Fruit fly (Drosophila melanogaster) whole organism, pupa: ENCODE results near the gene Spp.
A peak's percentile ranks its signal among the peaks of the same experiment; 100 is the strongest.

Experiments
- CG10348 ChIP-seq: fragments of 200-800 bp; sonication (Bioruptor generic); IDR thresholded peaks from 2 replicates; pipeline ENCODE4 v1.3.6; 2022; ENCODE audit warnings: missing biosample characterization, missing genetic modification characterization
- CG12605 ChIP-seq: fragments of 200-800 bp; sonication (Bioruptor generic); IDR thresholded peaks from 2 replicates; pipeline ENCODE4 v1.3.6; 2022; ENCODE audit warnings: missing biosample characterization, missing genetic modification characterization
- CG13204 ChIP-seq: fragments of 200-800 bp; sonication (Bioruptor generic); optimal IDR thresholded peaks from 2 replicates; lab custom pipeline; 2018; ENCODE audit warnings: missing biosample characterization, mild to moderate bottlenecking, missing genetic modification characterization, moderate library complexity
- CG14655 ChIP-seq: fragments of 200-800 bp; sonication (Bioruptor generic); optimal IDR thresholded peaks from 3 replicates; lab custom pipeline; 2017; ENCODE audit warnings: mild to moderate bottlenecking, missing biosample characterization, missing genetic modification reagents, missing genetic modification characterization
- CG15710 ChIP-seq: fragments of 200-800 bp; sonication (Bioruptor generic); optimal IDR thresholded peaks from 2 replicates; lab custom pipeline; 2018; ENCODE audit warnings: missing biosample characterization, mild to moderate bottlenecking, missing genetic modification characterization, moderate library complexity
- CG17806 ChIP-seq: fragments of 200-800 bp; sonication (Bioruptor generic); optimal IDR thresholded peaks from 2 replicates; lab custom pipeline; 2018; ENCODE audit warnings: missing biosample characterization, mild to moderate bottlenecking, missing genetic modification characterization, moderate library complexity
- CG32121 ChIP-seq: fragments of 200-800 bp; sonication (Bioruptor generic); IDR thresholded peaks from 2 replicates; pipeline ENCODE4 v1.3.6; 2022; ENCODE audit warnings: missing biosample characterization, missing genetic modification characterization
- CG34367 ChIP-seq: fragments of 200-800 bp; sonication (Bioruptor generic); optimal IDR thresholded peaks from 2 replicates; lab custom pipeline; 2018; ENCODE audit warnings: missing biosample characterization, mild to moderate bottlenecking, missing genetic modification characterization
- CG4496 ChIP-seq: fragments of 200-800 bp; sonication (Bioruptor generic); IDR thresholded peaks from 3 replicates; pipeline ENCODE4 v1.3.6; 2022; ENCODE audit warnings: missing biosample characterization, missing genetic modification characterization
- CG8159 ChIP-seq: fragments of 200-800 bp; sonication (Bioruptor generic); optimal IDR thresholded peaks from 3 replicates; lab custom pipeline; 2018; ENCODE audit warnings: missing biosample characterization, mild to moderate bottlenecking, missing genetic modification characterization, moderate library complexity
- CG8301 ChIP-seq: fragments of 200-800 bp; sonication (Bioruptor generic); optimal IDR thresholded peaks from 2 replicates; lab custom pipeline; 2018; ENCODE audit warnings: missing biosample characterization, mild to moderate bottlenecking, missing genetic modification characterization
- CG9948 ChIP-seq: fragments of 200-800 bp; sonication (Bioruptor generic); optimal IDR thresholded peaks from 2 replicates; lab custom pipeline; 2018; ENCODE audit warnings: missing biosample characterization, mild to moderate bottlenecking, missing genetic modification characterization, moderate library complexity
- D1 ChIP-seq: fragments of 200-800 bp; sonication (Bioruptor generic); optimal IDR thresholded peaks from 2 replicates; lab custom pipeline; 2018; ENCODE audit warnings: missing biosample characterization, mild to moderate bottlenecking, missing genetic modification characterization, moderate library complexity
- EcR ChIP-seq: fragments of 200-800 bp; sonication (Bioruptor generic); optimal IDR thresholded peaks from 3 replicates; lab custom pipeline; 2019; ENCODE audit warnings: missing biosample characterization, missing genetic modification characterization, mild to moderate bottlenecking, moderate library complexity, missing genetic modification reagents
- Ets98B ChIP-seq: fragments of 200-800 bp; sonication (Bioruptor generic); IDR thresholded peaks from 2 replicates; pipeline ENCODE4 v1.3.6; 2022; ENCODE audit warnings: missing biosample characterization, missing genetic modification characterization
- Pif1A ChIP-seq: fragments of 200-800 bp; sonication (Bioruptor generic); optimal IDR thresholded peaks from 3 replicates; lab custom pipeline; 2016; ENCODE audit warnings: missing biosample characterization, missing genetic modification characterization
- Pif1B ChIP-seq: fragments of 200-800 bp; sonication (Bioruptor generic); optimal IDR thresholded peaks from 3 replicates; lab custom pipeline; 2016; ENCODE audit warnings: missing biosample characterization, missing genetic modification characterization
- Snoo ChIP-seq: fragments of 200-800 bp; sonication (Bioruptor generic); optimal IDR thresholded peaks from 3 replicates; lab custom pipeline; 2017; ENCODE audit warnings: missing biosample characterization, mild to moderate bottlenecking, missing genetic modification characterization, inconsistent platforms
- fd96Ca ChIP-seq: fragments of 200-800 bp; sonication (Bioruptor generic); IDR thresholded peaks from 3 replicates; pipeline ENCODE4 v1.3.6; 2022; ENCODE audit warnings: missing biosample characterization, missing genetic modification characterization
- gl ChIP-seq: fragments of 200-800 bp; sonication (Bioruptor generic); optimal IDR thresholded peaks from 2 replicates; lab custom pipeline; 2018; ENCODE audit warnings: missing biosample characterization, mild to moderate bottlenecking, missing genetic modification characterization
- rn ChIP-seq: fragments of 200-800 bp; sonication (Bioruptor generic); IDR thresholded peaks from 2 replicates; pipeline ENCODE4 v1.3.6; 2022; ENCODE audit warnings: missing biosample characterization, missing genetic modification characterization

Spp gene

dm6 chr2L:498474-498821, 46.0 kb downstream of the Spp start:
- TF ChIP-seq CG32121 (GFP tag; lab: Robert Waterston, UW), result no peak
- no peak for TF ChIP-seq fd96Ca (GFP tag; lab: Robert Waterston, UW)
- TF ChIP-seq Ets98B, result no peak
- no peak for TF ChIP-seq CG8159
- no peak for TF ChIP-seq CG4496 (GFP tag; lab: Robert Waterston, UW)
- no peak for TF ChIP-seq CG9948 (tag; lab: Kevin White, UChicago)
- TF ChIP-seq gl, result no peak
- TF ChIP-seq CG14655 (GFP tag; lab: Kevin White, UChicago), result no peak
- TF ChIP-seq D1 (tag; lab: Kevin White, UChicago), result no peak
- no peak for TF ChIP-seq CG10348 (GFP tag; lab: Robert Waterston, UW)
- no peak for TF ChIP-seq Snoo (tag; lab: Kevin White, UChicago)
- no peak for TF ChIP-seq CG12605 (GFP tag; lab: Robert Waterston, UW)
- no peak for TF ChIP-seq Pif1B (GFP tag; lab: Kevin White, UChicago)
- no peak for TF ChIP-seq CG17806 (tag; lab: Kevin White, UChicago)
- TF ChIP-seq CG13204 (GFP tag; lab: Kevin White, UChicago), result no peak
- no peak for TF ChIP-seq rn (GFP tag; lab: Robert Waterston, UW)
- no peak for TF ChIP-seq CG8301
- TF ChIP-seq EcR (GFP tag; lab: Kevin White, UChicago), result no peak
- TF ChIP-seq Pif1A (GFP tag; lab: Kevin White, UChicago), result no peak

DNA sequence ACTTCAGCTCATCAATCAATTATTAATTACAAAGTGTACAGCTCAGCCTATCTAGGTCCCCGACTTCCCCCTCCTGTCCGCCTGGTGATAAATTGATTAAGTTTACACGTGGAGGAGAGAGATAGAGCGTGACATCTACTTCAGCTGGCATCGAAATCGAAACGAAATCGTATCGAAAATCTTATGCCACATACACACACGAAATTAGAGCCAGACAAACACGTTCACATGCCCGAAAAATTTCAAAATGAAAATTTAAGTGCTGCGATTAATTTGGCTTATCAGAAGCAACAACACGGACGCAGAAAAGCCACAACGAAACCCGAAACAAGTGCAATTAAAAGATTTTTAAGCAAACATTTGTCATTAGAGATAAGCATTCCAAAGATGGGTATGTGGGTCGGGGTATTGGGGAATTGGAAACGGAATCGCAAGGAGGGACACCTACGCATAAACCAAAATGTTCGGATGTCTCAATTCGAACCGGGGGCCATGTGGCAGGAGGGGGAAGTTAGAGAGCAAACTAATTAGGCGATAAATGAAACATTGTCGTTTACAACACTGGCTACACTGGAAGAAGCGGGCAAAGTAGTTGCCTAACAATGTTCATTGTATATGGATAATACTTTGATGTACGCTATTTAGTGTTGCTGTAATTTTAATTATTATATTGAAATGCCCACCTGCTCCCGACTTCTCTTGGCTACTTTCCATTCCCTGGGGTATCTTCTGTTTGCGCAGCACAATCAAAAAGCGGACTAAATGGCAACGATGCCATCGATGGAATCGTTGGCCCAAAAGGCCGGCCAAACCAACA, 46.6 kb downstream of the Spp start:
- TF ChIP-seq CG4496 (GFP tag; lab: Robert Waterston, UW) (no peak), CG10348 (GFP tag; lab: Robert Waterston, UW) (no peak), Pif1A (GFP tag; lab: Kevin White, UChicago) (no peak), D1 (tag; lab: Kevin White, UChicago) (no peak), Pif1B (GFP tag; lab: Kevin White, UChicago) (no peak), Snoo (tag; lab: Kevin White, UChicago) (no peak), CG32121 (GFP tag; lab: Robert Waterston, UW) (no peak), CG9948 (tag; lab: Kevin White, UChicago) (no peak), CG17806 (tag; lab: Kevin White, UChicago) (no peak), CG13204 (GFP tag; lab: Kevin White, UChicago) (no peak)

DNA sequence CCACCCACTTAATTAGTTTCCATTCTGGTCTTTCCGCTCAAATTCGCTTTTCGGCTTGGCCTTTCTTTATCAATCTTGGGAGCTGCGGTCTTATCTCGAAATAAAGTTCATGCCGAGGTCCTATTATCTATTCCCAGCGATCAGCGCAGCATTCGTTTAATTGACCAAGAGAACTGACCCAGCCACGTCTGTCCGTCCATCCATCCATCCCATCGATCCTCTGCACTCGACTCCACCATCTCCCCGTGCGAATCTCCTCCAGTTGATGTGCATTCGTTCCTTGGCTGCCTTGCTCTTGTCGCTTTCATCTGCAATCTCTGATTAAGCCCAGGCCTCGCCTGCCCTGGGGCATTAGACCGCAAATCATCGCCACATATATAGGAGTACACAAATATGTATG, 47.6 kb downstream of the Spp start:
- TF ChIP-seq EcR (GFP tag; lab: Kevin White, UChicago) (peak; percentile 4), CG14655 (GFP tag; lab: Kevin White, UChicago) (no peak), D1 (tag; lab: Kevin White, UChicago) (no peak), CG12605 (GFP tag; lab: Robert Waterston, UW) (no peak), Pif1B (GFP tag; lab: Kevin White, UChicago) (no peak)

DNA sequence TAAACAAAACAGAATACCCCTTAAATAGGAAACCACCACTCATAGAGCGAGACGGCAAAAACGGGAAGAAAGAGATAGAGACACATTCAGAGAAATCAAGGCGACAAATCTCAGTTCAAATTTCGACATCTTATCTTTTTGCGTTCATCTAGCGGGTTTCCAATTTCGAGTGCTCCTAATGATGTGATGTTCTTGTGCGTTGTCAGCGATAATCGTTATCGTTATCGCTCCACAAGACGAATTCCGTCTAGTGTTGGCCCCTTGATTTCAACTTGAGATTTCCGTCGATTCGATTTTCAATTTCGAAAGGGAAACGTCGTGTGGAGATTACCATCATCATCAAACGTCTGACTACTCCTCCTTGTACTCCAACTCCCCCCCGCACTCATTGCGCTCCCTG, 48.0 kb downstream of the Spp start:
- TF ChIP-seq CG13204 (GFP tag; lab: Kevin White, UChicago), result no peak
- no peak for TF ChIP-seq Pif1B (GFP tag; lab: Kevin White, UChicago)
- no peak for TF ChIP-seq Ets98B
- TF ChIP-seq EcR (GFP tag; lab: Kevin White, UChicago), result no peak
- TF ChIP-seq CG4496 (GFP tag; lab: Robert Waterston, UW), result no peak
- no peak for TF ChIP-seq gl
- no peak for TF ChIP-seq CG8301

DNA sequence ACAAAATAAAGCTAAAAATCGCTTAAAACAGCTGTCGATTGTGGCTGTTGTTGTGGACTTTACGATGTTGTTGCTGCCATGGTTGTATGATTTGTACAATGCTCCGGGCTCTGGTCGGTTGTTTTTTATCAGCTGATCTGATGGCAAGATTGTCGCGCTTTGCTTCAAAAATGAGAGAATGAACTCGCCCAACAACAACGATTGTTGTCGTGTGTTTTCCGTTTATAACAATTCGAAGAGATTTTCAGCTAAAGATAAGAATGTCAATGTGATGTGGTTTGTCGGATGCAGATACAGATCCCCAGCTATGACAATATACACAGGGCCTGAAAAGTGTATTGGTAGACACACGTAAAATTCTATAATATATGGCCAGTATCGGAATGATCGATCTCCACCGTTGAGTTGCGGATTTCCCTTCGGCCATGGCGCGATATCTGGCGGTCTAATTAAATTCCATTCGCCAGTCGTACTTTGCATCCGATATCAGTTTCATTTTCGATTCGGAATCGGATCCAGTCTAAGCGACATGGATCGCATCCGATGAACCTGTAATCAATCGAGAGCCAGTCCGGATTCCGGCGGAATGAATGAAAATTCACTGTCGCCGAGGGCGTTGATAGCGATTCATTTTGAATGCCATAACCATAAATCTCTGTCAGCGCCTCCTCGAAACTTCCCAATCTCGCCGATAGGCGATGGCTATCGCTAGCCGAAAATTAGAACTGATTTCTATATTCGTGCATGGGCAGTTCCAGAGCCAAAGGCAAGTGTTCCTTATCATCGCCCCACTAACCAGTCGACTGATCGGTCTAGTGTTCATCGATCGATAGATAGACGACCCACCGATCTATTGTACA, 48.8 kb downstream of the Spp start:
- TF ChIP-seq fd96Ca (GFP tag; lab: Robert Waterston, UW) (no peak), CG8159 (no peak), CG13204 (GFP tag; lab: Kevin White, UChicago) (no peak), CG4496 (GFP tag; lab: Robert Waterston, UW) (no peak), CG17806 (tag; lab: Kevin White, UChicago) (no peak), CG12605 (GFP tag; lab: Robert Waterston, UW) (no peak), EcR (GFP tag; lab: Kevin White, UChicago) (no peak), Snoo (tag; lab: Kevin White, UChicago) (no peak), CG15710 (tag; lab: Kevin White, UChicago) (no peak), CG10348 (GFP tag; lab: Robert Waterston, UW) (no peak)

dm6 chr2L:493274-493673, 51.2 kb downstream of the Spp start:
- TF ChIP-seq CG15710 (tag; lab: Kevin White, UChicago) (peak; percentile 20), CG32121 (GFP tag; lab: Robert Waterston, UW) (peak; percentile 34; the same call in 1 of the 2 replicates), Pif1A (GFP tag; lab: Kevin White, UChicago) (peak; percentile 52), CG34367 (tag; lab: Kevin White, UChicago) (no peak), Ets98B (peak; percentile 18; the same call in 1 of the 2 replicates), CG4496 (GFP tag; lab: Robert Waterston, UW) (no peak), Snoo (tag; lab: Kevin White, UChicago) (peak; percentile 7)
